Worm (Caenorhabditis elegans): Measurements from ENCODE around the gene aman-1.

ce11 chrX:4742285-4742684 lies 9.4 kb downstream of the aman-1 start:
- TF ChIP-seq klf-2 (GFP tag; conservative IDR thresholded peaks at IDR 0.05) (no peak), ref-1 (GFP tag; conservative IDR thresholded peaks at IDR 0.05) (no peak), ztf-23 (GFP tag; IDR thresholded peaks at IDR 0.05) (no peak), ztf-29 (GFP tag; IDR thresholded peaks at IDR 0.05) (no peak), flt-1 (GFP tag; IDR thresholded peaks at IDR 0.05) (0 out of 2 replicates have a peak, but pooled peaks have one; percentile 27), med-1 (GFP tag; optimal IDR thresholded peaks at IDR 0.05; ENCODE audit: insufficient read depth) (no peak), cog-1 (tag; optimal IDR thresholded peaks at IDR 0.05) (no peak)
